Worm (Caenorhabditis elegans) whole organism, L1 larva: ENCODE results near the gene C09E7.10.
"Not testable (repeated sequence)": the region's sequence is repeated elsewhere in the genome, so short reads cannot be mapped to it uniquely, and the experiment has no call there.

ENCODE experiments used
- C34B4.2 ChIP-seq: sonication (generic microtip); optimal IDR thresholded peaks from 2 replicates; lab custom pipeline; 2017; ENCODE audit warnings: mild to moderate bottlenecking, missing genetic modification characterization, missing compliant biosample characterization
- Y116A8C.19 ChIP-seq: sonication (generic microtip); optimal IDR thresholded peaks from 2 replicates; lab custom pipeline; 2016; ENCODE audit warnings: missing compliant biosample characterization, missing genetic modification characterization, borderline replicate concordance
- aha-1 ChIP-seq: fragments of 150-350 bp; optimal IDR thresholded peaks from 2 replicates; lab custom pipeline; 2014; ENCODE audit warnings: missing biosample characterization, missing genetic modification characterization
- aly-2 ChIP-seq: fragments of 150-350 bp; optimal IDR thresholded peaks from 2 replicates; lab custom pipeline; 2014; ENCODE audit warnings: missing biosample characterization, missing genetic modification characterization
- ama-1 ChIP-seq: fragments of 150-350 bp; optimal IDR thresholded peaks from 2 replicates; lab custom pipeline; 2014
- blmp-1 ChIP-seq: fragments of 150-350 bp; optimal IDR thresholded peaks from 2 replicates; lab custom pipeline; 2014; ENCODE audit warnings: missing biosample characterization, missing genetic modification characterization
- ceh-8 ChIP-seq: fragments of 200-800 bp; sonication (Bioruptor generic); optimal IDR thresholded peaks from 2 replicates; lab custom pipeline; 2018; ENCODE audit warnings: mild to moderate bottlenecking, missing genetic modification characterization, moderate library complexity, missing compliant biosample characterization
- ceh-90 ChIP-seq: sonication (generic microtip); optimal IDR thresholded peaks from 2 replicates; lab custom pipeline; 2016; ENCODE audit warnings: missing genetic modification characterization, missing compliant biosample characterization
- dpl-1 ChIP-seq, 3 experiments: fragments of 150-350 bp in 2 of 3; sonication (generic microtip) in 1 of 3; optimal IDR thresholded peaks; 2 replicates each; lab custom pipeline; 2014 to 2017; ENCODE audit warnings: missing biosample characterization in 3 of 3, missing genetic modification characterization in 3 of 3, missing genetic modification reagents in 3 of 3
- dsc-1 ChIP-seq: sonication (generic microtip); optimal IDR thresholded peaks from 2 replicates; lab custom pipeline; 2016; ENCODE audit warnings: mild to moderate bottlenecking, missing genetic modification characterization, missing compliant biosample characterization
- efl-1 ChIP-seq, 4 experiments: fragments of 150-350 bp; optimal IDR thresholded peaks in 3 of 4; peaks in 1 of 4; 1 replicate in 1 of 4; 2 replicates in 3 of 4; lab custom pipeline; 2014; ENCODE audit warnings: missing biosample characterization in 2 of 4, missing genetic modification characterization in 2 of 4, missing genetic modification reagents in 2 of 4
- efl-3 ChIP-seq: fragments of 200-800 bp; sonication (Bioruptor generic); optimal IDR thresholded peaks from 2 replicates; lab custom pipeline; 2018; ENCODE audit warnings: mild to moderate bottlenecking, missing genetic modification characterization, missing compliant biosample characterization
- elt-3 ChIP-seq, 6 experiments: fragments of 150-350 bp in 1 of 6; sonication (generic microtip); optimal IDR thresholded peaks; 2 replicates each; lab custom pipeline; 2017 to 2018; ENCODE audit warnings: missing biosample characterization in 6 of 6, missing genetic modification characterization in 6 of 6, inconsistent platforms in 1 of 6
- ets-5 ChIP-seq: fragments of 200-800 bp; sonication (Bioruptor generic); IDR thresholded peaks from 2 replicates; pipeline ENCODE4 v1.3.6; 2022; ENCODE audit warnings: missing genetic modification characterization, missing compliant biosample characterization
- fkh-4 ChIP-seq: sonication (generic microtip); optimal IDR thresholded peaks from 2 replicates; lab custom pipeline; 2016; ENCODE audit warnings: missing compliant biosample characterization, missing genetic modification characterization, borderline replicate concordance
- fkh-8 ChIP-seq: sonication (generic microtip); optimal IDR thresholded peaks from 2 replicates; lab custom pipeline; 2016; ENCODE audit warnings: mild to moderate bottlenecking, missing genetic modification characterization, missing compliant biosample characterization
- fos-1 ChIP-seq: fragments of 150-350 bp; optimal IDR thresholded peaks from 2 replicates; lab custom pipeline; 2014; ENCODE audit warnings: missing biosample characterization, missing genetic modification characterization
- grh-1 ChIP-seq: fragments of 200-800 bp; sonication (Bioruptor generic); IDR thresholded peaks from 2 replicates; pipeline ENCODE4 v1.3.6; 2022; ENCODE audit warnings: missing genetic modification reagents, missing genetic modification characterization, missing compliant biosample characterization
- hlh-17 ChIP-seq: fragments of 200-800 bp; sonication (Bioruptor generic); optimal IDR thresholded peaks from 2 replicates; lab custom pipeline; 2018; ENCODE audit warnings: missing genetic modification characterization, mild to moderate bottlenecking, missing compliant biosample characterization, moderate library complexity, borderline replicate concordance
- hpl-2 ChIP-seq: fragments of 150-350 bp; optimal IDR thresholded peaks from 2 replicates; lab custom pipeline; 2014; ENCODE audit warnings: missing biosample characterization, missing genetic modification reagents, missing genetic modification characterization
- lin-14 ChIP-seq: fragments of 200-800 bp; sonication (Bioruptor generic); optimal IDR thresholded peaks from 2 replicates; lab custom pipeline; 2018; ENCODE audit warnings: mild to moderate bottlenecking, missing genetic modification characterization, moderate library complexity, missing compliant biosample characterization
- lin-35 ChIP-seq, 2 experiments: fragments of 150-350 bp; optimal IDR thresholded peaks; 2 replicates each; lab custom pipeline; 2014; ENCODE audit warnings: missing biosample characterization in 2 of 2, missing genetic modification characterization in 2 of 2, missing genetic modification reagents in 2 of 2
- lir-3 ChIP-seq: sonication (generic microtip); optimal IDR thresholded peaks from 2 replicates; lab custom pipeline; 2016; ENCODE audit warnings: mild to moderate bottlenecking, missing genetic modification characterization, moderate library complexity, missing compliant biosample characterization; ENCODE audit not compliant: poor library complexity
- lsy-2 ChIP-seq, 2 experiments: fragments of 150-350 bp; optimal IDR thresholded peaks; 2 replicates each; lab custom pipeline; 2014; ENCODE audit warnings: missing biosample characterization in 2 of 2, missing genetic modification characterization in 2 of 2
- nhr-19 ChIP-seq: fragments of 200-800 bp; sonication (Bioruptor generic); conservative IDR thresholded peaks from 2 replicates; pipeline ENCODE4 v1.3.6; 2022; ENCODE audit warnings: missing genetic modification characterization, missing compliant biosample characterization
- nhr-20 ChIP-seq: sonication (generic microtip); optimal IDR thresholded peaks from 2 replicates; lab custom pipeline; 2016; ENCODE audit warnings: mild to moderate bottlenecking, missing genetic modification characterization, missing compliant biosample characterization
- nhr-237 ChIP-seq: fragments of 150-350 bp; optimal IDR thresholded peaks from 2 replicates; lab custom pipeline; 2014; ENCODE audit warnings: missing biosample characterization, missing genetic modification characterization
- nhr-71 ChIP-seq: sonication (generic microtip); optimal IDR thresholded peaks from 2 replicates; lab custom pipeline; 2016; ENCODE audit warnings: mild to moderate bottlenecking, missing genetic modification characterization, moderate library complexity, missing compliant biosample characterization
- nhr-76 ChIP-seq: sonication (generic microtip); optimal IDR thresholded peaks from 2 replicates; lab custom pipeline; 2017; ENCODE audit warnings: missing biosample characterization, missing genetic modification characterization
- nhr-77 ChIP-seq: fragments of 150-350 bp; optimal IDR thresholded peaks from 2 replicates; lab custom pipeline; 2014; ENCODE audit warnings: missing biosample characterization, missing genetic modification characterization
- nhr-84 ChIP-seq: sonication (generic microtip); optimal IDR thresholded peaks from 2 replicates; lab custom pipeline; 2017; ENCODE audit warnings: missing biosample characterization, missing genetic modification characterization
- nhr-85 ChIP-seq: sonication (generic microtip); peaks from one replicate; lab custom pipeline; 2016; ENCODE audit warnings: missing genetic modification characterization, inconsistent platforms, missing compliant biosample characterization
- nhr-90 ChIP-seq: sonication (generic microtip); optimal IDR thresholded peaks from 2 replicates; lab custom pipeline; 2016; ENCODE audit warnings: mild to moderate bottlenecking, missing genetic modification characterization, missing compliant biosample characterization; ENCODE audit not compliant: poor library complexity
- pag-3 ChIP-seq: sonication (generic microtip); optimal IDR thresholded peaks from 2 replicates; lab custom pipeline; 2017; ENCODE audit warnings: missing genetic modification characterization, mild to moderate bottlenecking, missing compliant biosample characterization, antibody characterized with exemption, borderline replicate concordance; ENCODE audit not compliant: insufficient read depth
- rnt-1 ChIP-seq: sonication (generic microtip); optimal IDR thresholded peaks from 2 replicates; lab custom pipeline; 2016; ENCODE audit warnings: mild to moderate bottlenecking, missing genetic modification characterization, moderate library complexity, missing compliant biosample characterization
- snu-23 ChIP-seq: sonication (generic microtip); optimal IDR thresholded peaks from 2 replicates; lab custom pipeline; 2016; ENCODE audit warnings: missing genetic modification characterization, missing compliant biosample characterization
- swsn-7 ChIP-seq: sonication (generic microtip); optimal IDR thresholded peaks from 2 replicates; lab custom pipeline; 2016; ENCODE audit warnings: missing genetic modification characterization, missing compliant biosample characterization
- tbx-2 ChIP-seq: sonication (generic microtip); optimal IDR thresholded peaks from 2 replicates; lab custom pipeline; 2016; ENCODE audit warnings: missing genetic modification characterization, missing compliant biosample characterization
- unc-130 ChIP-seq: fragments of 150-350 bp; optimal IDR thresholded peaks from 2 replicates; lab custom pipeline; 2017; ENCODE audit warnings: missing biosample characterization, missing genetic modification characterization, inconsistent platforms
- unc-30 ChIP-seq: sonication (generic microtip); optimal IDR thresholded peaks from 2 replicates; lab custom pipeline; 2017; ENCODE audit warnings: missing biosample characterization, missing genetic modification characterization
- unc-86 ChIP-seq: sonication (generic microtip); optimal IDR thresholded peaks from 2 replicates; lab custom pipeline; 2016; ENCODE audit warnings: missing genetic modification characterization, missing compliant biosample characterization
- unc-98 ChIP-seq: fragments of 200-800 bp; sonication (Bioruptor generic); IDR thresholded peaks from 2 replicates; pipeline ENCODE4 v1.3.6; 2022; ENCODE audit warnings: missing genetic modification characterization, missing compliant biosample characterization
- xbp-1 ChIP-seq: sonication (generic microtip); optimal IDR thresholded peaks from 2 replicates; lab custom pipeline; 2016; ENCODE audit warnings: missing genetic modification characterization, missing compliant biosample characterization
- zag-1 ChIP-seq: fragments of 150-350 bp; optimal IDR thresholded peaks from 2 replicates; lab custom pipeline; 2014; ENCODE audit warnings: missing biosample characterization, missing genetic modification characterization

C09E7.10 gene

ce11 chrIII:6513759-6514158 is 6.1 kb downstream of the C09E7.10 start:
- not testable (repeated sequence) for TF ChIP-seq efl-1 (optimal IDR thresholded peaks at IDR 0.05; lab: Kevin White, UChicago)
- TF ChIP-seq efl-1 (GFP tag; optimal IDR thresholded peaks at IDR 0.05 in 1 of 2; lab: Kevin White, UChicago): peak in 1 of 2 experiments; percentile 20

- TF ChIP-seq nhr-90 (tag; lab: Kevin White, UChicago) (peak; percentile 31), dpl-1 (GFP tag; optimal IDR thresholded peaks at IDR 0.05; lab: Kevin White, UChicago) (no peak), lin-35 (GFP tag; optimal IDR thresholded peaks at IDR 0.05; lab: Kevin White, UChicago) (peak in 1 of 2 experiments; percentile 31), lin-14 (GFP tag; lab: Kevin White, UChicago) (peak; percentile 26), ets-5 (GFP tag; lab: Robert Waterston, UW) (no peak), efl-1 (optimal IDR thresholded peaks at IDR 0.05; lab: Kevin White, UChicago) (no peak), efl-1 (GFP tag; optimal IDR thresholded peaks at IDR 0.05 in 1 of 2; lab: Kevin White, UChicago) (peak in 1 of 2 experiments; percentile 5), ceh-90 (tag; lab: Kevin White, UChicago) (no peak), nhr-20 (tag; lab: Kevin White, UChicago) (peak; percentile 37), fkh-8 (tag; lab: Kevin White, UChicago) (no peak), nhr-84 (tag; lab: Kevin White, UChicago) (no peak), nhr-71 (tag; lab: Kevin White, UChicago) (peak; percentile 54), lsy-2 (tag; optimal IDR thresholded peaks at IDR 0.05; lab: Kevin White, UChicago) (peak in 1 of 2 experiments; percentile 15), blmp-1 (tag; lab: Kevin White, UChicago) (peak; percentile 29), fkh-4 (tag; lab: Kevin White, UChicago) (no peak), swsn-7 (tag; lab: Kevin White, UChicago) (no peak), ceh-8 (no peak), elt-3 (tag; optimal IDR thresholded peaks at IDR 0.05; lab: Kevin White, UChicago) (peak in 2 of 6 experiments; percentile 31 to 93), nhr-85 (tag; lab: Kevin White, UChicago) (peak; percentile 75), ama-1 (lab: Kevin White, UChicago) (no peak), unc-98 (GFP tag; lab: Robert Waterston, UW) (no peak)
Measured at ce11 chrIII:6509301-6509700, 10.5 kb downstream of the C09E7.10 start.

- TF ChIP-seq elt-3 (tag; optimal IDR thresholded peaks at IDR 0.05; lab: Kevin White, UChicago): peak in 1 of 6 experiments; percentile 93
- TF ChIP-seq unc-86 (tag; lab: Kevin White, UChicago): no peak
- TF ChIP-seq blmp-1 (tag; lab: Kevin White, UChicago): peak; percentile 47
- no peak for TF ChIP-seq zag-1 (tag; lab: Kevin White, UChicago)
- no peak for TF ChIP-seq aha-1 (tag; lab: Kevin White, UChicago)
- peak; percentile 24 for TF ChIP-seq unc-130 (tag; lab: Kevin White, UChicago)
- no peak for TF ChIP-seq pag-3 (tag; lab: Kevin White, UChicago)
- TF ChIP-seq ets-5 (GFP tag; lab: Robert Waterston, UW): no peak
- TF ChIP-seq xbp-1 (tag; lab: Kevin White, UChicago): no peak
- no peak for TF ChIP-seq dsc-1 (tag; lab: Kevin White, UChicago)
- no peak for TF ChIP-seq hpl-2
- TF ChIP-seq efl-3 (GFP tag; lab: Kevin White, UChicago): no peak
- TF ChIP-seq nhr-90 (tag; lab: Kevin White, UChicago): peak; percentile 14
- no peak for TF ChIP-seq nhr-77 (tag; lab: Kevin White, UChicago)
- TF ChIP-seq fkh-8 (tag; lab: Kevin White, UChicago): no peak
- TF ChIP-seq lir-3: no peak
- TF ChIP-seq swsn-7 (tag; lab: Kevin White, UChicago): no peak
- peak; percentile 42 for TF ChIP-seq nhr-71 (tag; lab: Kevin White, UChicago)
- no peak for TF ChIP-seq tbx-2 (tag; lab: Kevin White, UChicago)
- peak; percentile 49 for TF ChIP-seq nhr-19 (GFP tag; lab: Robert Waterston, UW)
- no peak for TF ChIP-seq hlh-17 (GFP tag; lab: Kevin White, UChicago)
- TF ChIP-seq Y116A8C.19 (tag; lab: Kevin White, UChicago): no peak
- TF ChIP-seq lin-14 (GFP tag; lab: Kevin White, UChicago): peak; percentile 8
- TF ChIP-seq fkh-4 (tag; lab: Kevin White, UChicago): no peak
- TF ChIP-seq nhr-85 (tag; lab: Kevin White, UChicago): peak; percentile 72
- TF ChIP-seq fos-1 (tag; lab: Kevin White, UChicago): no peak
- TF ChIP-seq grh-1: no peak
- no peak for TF ChIP-seq ceh-8
- TF ChIP-seq aly-2: no peak
- peak in 1 of 2 experiments; percentile 33 for TF ChIP-seq lin-35 (GFP tag; optimal IDR thresholded peaks at IDR 0.05; lab: Kevin White, UChicago)
- no peak for TF ChIP-seq unc-98 (GFP tag; lab: Robert Waterston, UW)
- no peak for TF ChIP-seq C34B4.2 (tag; lab: Kevin White, UChicago)
- TF ChIP-seq snu-23 (GFP tag; lab: Kevin White, UChicago): peak; percentile 28
- TF ChIP-seq nhr-20 (tag; lab: Kevin White, UChicago): peak; percentile 58
- TF ChIP-seq nhr-237 (tag; lab: Kevin White, UChicago): no peak
- TF ChIP-seq unc-30 (tag; lab: Kevin White, UChicago): no peak
- TF ChIP-seq nhr-76 (tag; lab: Kevin White, UChicago): no peak
- TF ChIP-seq rnt-1 (tag; lab: Kevin White, UChicago): no peak
Measured at ce11 chrIII:6508327-6508726, 11.5 kb downstream of the C09E7.10 start.
